Worm (Caenorhabditis elegans) whole organism, young adult: ENCODE data around the gene H08M01.1.

Experiments
- Y53G8AR.9 ChIP-seq: fragments of 200-800 bp; sonication (Bioruptor generic); conservative IDR thresholded peaks from 2 replicates; pipeline ENCODE4 v1.3.6; 2022; ENCODE audit warnings: missing genetic modification reagents, missing genetic modification characterization, missing compliant biosample characterization
- him-1 ChIP-seq: sonication (generic microtip); optimal IDR thresholded peaks from 2 replicates; lab custom pipeline; 2016; ENCODE audit warnings: missing genotype, missing genetic modification reagents, missing genetic modification characterization, missing compliant biosample characterization
- pha-4 ChIP-seq: fragments of 150-350 bp; sonication (generic microtip); optimal IDR thresholded peaks from 2 replicates; lab custom pipeline; 2014; ENCODE audit warnings: missing biosample characterization, missing genetic modification reagents, missing genetic modification characterization
- ztf-28 ChIP-seq: fragments of 200-800 bp; sonication (Bioruptor generic); IDR thresholded peaks from 2 replicates; pipeline ENCODE4 v1.3.6; 2022; ENCODE audit warnings: missing genetic modification reagents, missing genetic modification characterization, missing compliant biosample characterization

DNA sequence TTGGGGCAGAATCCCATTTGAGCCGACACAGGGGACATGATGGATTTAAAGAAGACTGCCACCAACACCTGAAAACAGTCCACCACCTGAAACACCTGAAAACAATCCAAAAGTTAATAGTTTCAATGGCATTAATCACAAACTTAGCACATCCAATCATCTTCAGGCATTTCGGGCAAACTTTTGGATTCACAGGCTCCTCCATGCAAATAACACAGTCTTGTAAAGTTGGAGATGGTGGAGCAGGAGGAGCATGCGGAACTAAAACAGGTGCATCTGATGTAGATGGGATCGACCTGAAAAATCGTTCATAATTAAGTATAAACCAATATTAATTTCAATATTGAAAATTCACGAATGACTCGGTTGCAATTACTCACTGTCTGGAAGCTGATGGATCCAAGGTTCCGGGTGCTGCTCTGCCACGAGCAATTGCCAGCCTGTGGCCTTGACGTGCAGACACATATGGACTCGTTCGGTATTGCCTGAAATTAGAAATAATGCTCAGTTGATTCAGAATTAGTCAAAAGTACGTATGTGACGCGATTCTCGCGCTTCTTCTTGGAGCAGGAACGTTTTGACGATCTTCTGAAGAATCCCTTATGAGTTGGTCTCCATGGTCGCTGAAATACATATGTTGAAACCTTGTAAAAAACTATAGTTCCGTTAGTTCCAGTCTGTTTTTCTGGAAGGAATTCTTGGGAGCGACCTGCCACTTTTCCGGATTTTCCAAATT is 1.6 kb downstream of the H08M01.1 start:
- no peak for TF ChIP-seq him-1 (tag; lab: Kevin White, UChicago)
- TF ChIP-seq ztf-28 = no peak
- no peak for TF ChIP-seq pha-4 (tag; lab: Kevin White, UChicago)
- no peak for TF ChIP-seq Y53G8AR.9 (GFP tag; lab: Robert Waterston, UW)
